Worm (Caenorhabditis elegans) whole organism, young adult: Measurements from ENCODE around the gene ddr-1.

Source experiments
- Y53G8AR.9 ChIP-seq: fragments of 200-800 bp; sonication (Bioruptor generic); conservative IDR thresholded peaks from 2 replicates; pipeline ENCODE4 v1.3.6; 2022; ENCODE audit warnings: missing genetic modification reagents, missing genetic modification characterization, missing compliant biosample characterization
- Y67H2A.10 ChIP-seq: fragments of 200-800 bp; sonication (Bioruptor generic); conservative IDR thresholded peaks from 2 replicates; pipeline ENCODE4 v1.3.6; 2022; ENCODE audit warnings: missing genetic modification reagents, missing genetic modification characterization, missing compliant biosample characterization
- Y79H2A.3 ChIP-seq: fragments of 200-800 bp; sonication (Bioruptor generic); conservative IDR thresholded peaks from 2 replicates; pipeline ENCODE4 v1.3.6; 2022; ENCODE audit warnings: missing genetic modification reagents, missing genetic modification characterization, missing compliant biosample characterization
- ama-1 ChIP-seq, 3 experiments: fragments of 150-350 bp in 1 of 3; sonication (generic microtip) in 2 of 3; optimal IDR thresholded peaks; 2 replicates each; lab custom pipeline; 2014 to 2018; ENCODE audit warnings: missing biosample characterization in 2 of 3, missing genetic modification characterization in 2 of 3, missing genetic modification reagents in 2 of 3
- ets-4 ChIP-seq: fragments of 200-800 bp; sonication (Bioruptor generic); optimal IDR thresholded peaks from 2 replicates; lab custom pipeline; 2018; ENCODE audit warnings: mild to moderate bottlenecking, missing genetic modification characterization, missing compliant biosample characterization
- let-526 ChIP-seq: fragments of 200-800 bp; sonication (Bioruptor generic); IDR thresholded peaks from 2 replicates; pipeline ENCODE4 v1.3.6; 2022; ENCODE audit warnings: missing genetic modification reagents, missing genetic modification characterization, missing compliant biosample characterization
- lin-35 ChIP-seq, 3 experiments: fragments of 150-350 bp in 2 of 3; sonication (generic microtip) in 1 of 3; optimal IDR thresholded peaks; 2 replicates each; lab custom pipeline; 2014 to 2018; ENCODE audit warnings: missing biosample characterization in 3 of 3, missing genetic modification characterization in 3 of 3, missing genetic modification reagents in 3 of 3
- lsy-27 ChIP-seq: sonication (generic microtip); optimal IDR thresholded peaks from 2 replicates; lab custom pipeline; 2017; ENCODE audit warnings: missing genetic modification characterization, mild to moderate bottlenecking, missing compliant biosample characterization, antibody characterized with exemption, missing genotype, borderline replicate concordance; ENCODE audit not compliant: insufficient read depth
- mxl-1 ChIP-seq: sonication (generic microtip); optimal IDR thresholded peaks from 2 replicates; lab custom pipeline; 2016; ENCODE audit warnings: missing genetic modification characterization, missing compliant biosample characterization
- nfya-1 ChIP-seq: sonication (generic microtip); optimal IDR thresholded peaks from 2 replicates; lab custom pipeline; 2017; ENCODE audit warnings: antibody characterized with exemption, missing compliant biosample characterization, missing genetic modification characterization, borderline replicate concordance; ENCODE audit not compliant: insufficient read depth
- nfyb-1 ChIP-seq: fragments of 200-800 bp; sonication (Bioruptor generic); IDR thresholded peaks from 2 replicates; pipeline ENCODE4 v1.3.6; 2022; ENCODE audit warnings: missing genetic modification reagents, missing genetic modification characterization, missing compliant biosample characterization
- snpc-4 ChIP-seq, 5 experiments: fragments of 150-350 bp in 1 of 5; sonication (generic microtip) in 4 of 5; optimal IDR thresholded peaks; 2 replicates each; lab custom pipeline; 2014 to 2018; ENCODE audit warnings: missing genetic modification characterization in 5 of 5, missing biosample characterization in 3 of 5, antibody characterized with exemption in 2 of 5, mild to moderate bottlenecking in 2 of 5, missing compliant biosample characterization in 2 of 5, missing genotype in 2 of 5, moderate library complexity in 2 of 5, missing genetic modification reagents in 1 of 5
- tlf-1 ChIP-seq: fragments of 200-800 bp; sonication (Bioruptor generic); optimal IDR thresholded peaks from 2 replicates; lab custom pipeline; 2018; ENCODE audit warnings: mild to moderate bottlenecking, missing genetic modification characterization, missing compliant biosample characterization

DNA sequence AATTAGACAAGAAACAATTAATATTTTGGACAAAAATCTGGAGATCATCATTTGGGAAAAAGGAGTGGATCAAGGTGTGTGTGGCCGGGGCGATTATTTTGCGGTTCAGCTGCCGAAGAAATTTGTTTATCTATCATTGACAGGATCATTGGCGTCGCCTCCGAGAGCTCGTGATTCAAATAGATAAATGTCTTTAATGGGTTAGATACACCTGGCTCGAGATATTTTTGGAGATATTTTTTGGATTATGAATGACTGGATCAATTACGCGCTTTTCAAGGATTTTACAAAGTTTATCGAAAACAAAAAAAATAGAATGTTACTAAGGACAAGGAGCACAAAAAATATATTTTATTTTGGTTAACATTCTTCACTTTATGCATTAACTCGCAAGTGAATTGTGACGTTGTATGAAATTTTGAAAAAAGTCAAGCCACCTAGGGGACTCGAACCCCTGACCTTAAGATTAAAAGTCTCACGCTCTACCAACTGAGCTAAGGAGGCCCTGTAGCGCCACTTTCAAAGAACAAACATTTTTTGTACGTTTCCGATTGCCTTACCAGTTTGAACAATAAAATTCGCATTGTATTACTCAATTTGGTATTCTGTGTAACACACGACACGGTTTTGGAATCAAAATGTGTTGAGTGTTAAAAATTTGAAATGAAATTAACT lies 10.1 kb upstream of the ddr-1 start, which contains the start of gene C25F6.6:
- TF ChIP-seq lsy-27 (peak; percentile 66), ama-1 (optimal IDR thresholded peaks at IDR 0.05; lab: Kevin White, UChicago) (no peak), ama-1 (GFP tag; optimal IDR thresholded peaks at IDR 0.05; lab: Kevin White, UChicago) (peak in 1 of 2 experiments; percentile 58), nfya-1 (tag; lab: Kevin White, UChicago) (no peak), tlf-1 (no peak), let-526 (GFP tag; lab: Robert Waterston, UW) (no peak), mxl-1 (tag; lab: Kevin White, UChicago) (peak; percentile 76), nfyb-1 (GFP tag; lab: Robert Waterston, UW) (no peak), snpc-4 (GFP tag; optimal IDR thresholded peaks at IDR 0.05; lab: Kevin White, UChicago) (peak; percentile 66), snpc-4 (tag; optimal IDR thresholded peaks at IDR 0.05; lab: Kevin White, UChicago) (peak in 3 of 4 experiments; percentile 9 to 78 (median 17)), Y67H2A.10 (GFP tag; lab: Robert Waterston, UW) (no peak), lin-35 (GFP tag; optimal IDR thresholded peaks at IDR 0.05; lab: Kevin White, UChicago) (no peak), Y79H2A.3 (GFP tag; lab: Robert Waterston, UW) (no peak), Y53G8AR.9 (GFP tag; lab: Robert Waterston, UW) (no peak), ets-4 (no peak)
